Fruit fly (Drosophila melanogaster) whole organism, pupa: ENCODE data around the gene kin17.

ENCODE experiments used
- CG10348 ChIP-seq: fragments of 200-800 bp; sonication (Bioruptor generic); IDR thresholded peaks from 2 replicates; pipeline ENCODE4 v1.3.6; 2022; ENCODE audit warnings: missing biosample characterization, missing genetic modification characterization
- CG12605 ChIP-seq: fragments of 200-800 bp; sonication (Bioruptor generic); IDR thresholded peaks from 2 replicates; pipeline ENCODE4 v1.3.6; 2022; ENCODE audit warnings: missing biosample characterization, missing genetic modification characterization
- CG13204 ChIP-seq: fragments of 200-800 bp; sonication (Bioruptor generic); optimal IDR thresholded peaks from 2 replicates; lab custom pipeline; 2018; ENCODE audit warnings: missing biosample characterization, mild to moderate bottlenecking, missing genetic modification characterization, moderate library complexity
- CG14655 ChIP-seq: fragments of 200-800 bp; sonication (Bioruptor generic); optimal IDR thresholded peaks from 3 replicates; lab custom pipeline; 2017; ENCODE audit warnings: mild to moderate bottlenecking, missing biosample characterization, missing genetic modification reagents, missing genetic modification characterization
- CG15710 ChIP-seq: fragments of 200-800 bp; sonication (Bioruptor generic); optimal IDR thresholded peaks from 2 replicates; lab custom pipeline; 2018; ENCODE audit warnings: missing biosample characterization, mild to moderate bottlenecking, missing genetic modification characterization, moderate library complexity
- CG17806 ChIP-seq: fragments of 200-800 bp; sonication (Bioruptor generic); optimal IDR thresholded peaks from 2 replicates; lab custom pipeline; 2018; ENCODE audit warnings: missing biosample characterization, mild to moderate bottlenecking, missing genetic modification characterization, moderate library complexity
- CG32121 ChIP-seq: fragments of 200-800 bp; sonication (Bioruptor generic); IDR thresholded peaks from 2 replicates; pipeline ENCODE4 v1.3.6; 2022; ENCODE audit warnings: missing biosample characterization, missing genetic modification characterization
- CG34367 ChIP-seq: fragments of 200-800 bp; sonication (Bioruptor generic); optimal IDR thresholded peaks from 2 replicates; lab custom pipeline; 2018; ENCODE audit warnings: missing biosample characterization, mild to moderate bottlenecking, missing genetic modification characterization
- CG4496 ChIP-seq: fragments of 200-800 bp; sonication (Bioruptor generic); IDR thresholded peaks from 3 replicates; pipeline ENCODE4 v1.3.6; 2022; ENCODE audit warnings: missing biosample characterization, missing genetic modification characterization
- CG8159 ChIP-seq: fragments of 200-800 bp; sonication (Bioruptor generic); optimal IDR thresholded peaks from 3 replicates; lab custom pipeline; 2018; ENCODE audit warnings: missing biosample characterization, mild to moderate bottlenecking, missing genetic modification characterization, moderate library complexity
- CG8301 ChIP-seq: fragments of 200-800 bp; sonication (Bioruptor generic); optimal IDR thresholded peaks from 2 replicates; lab custom pipeline; 2018; ENCODE audit warnings: missing biosample characterization, mild to moderate bottlenecking, missing genetic modification characterization
- CG9948 ChIP-seq: fragments of 200-800 bp; sonication (Bioruptor generic); optimal IDR thresholded peaks from 2 replicates; lab custom pipeline; 2018; ENCODE audit warnings: missing biosample characterization, mild to moderate bottlenecking, missing genetic modification characterization, moderate library complexity
- D1 ChIP-seq: fragments of 200-800 bp; sonication (Bioruptor generic); optimal IDR thresholded peaks from 2 replicates; lab custom pipeline; 2018; ENCODE audit warnings: missing biosample characterization, mild to moderate bottlenecking, missing genetic modification characterization, moderate library complexity
- EcR ChIP-seq: fragments of 200-800 bp; sonication (Bioruptor generic); optimal IDR thresholded peaks from 3 replicates; lab custom pipeline; 2019; ENCODE audit warnings: missing biosample characterization, missing genetic modification characterization, mild to moderate bottlenecking, moderate library complexity, missing genetic modification reagents
- Ets98B ChIP-seq: fragments of 200-800 bp; sonication (Bioruptor generic); IDR thresholded peaks from 2 replicates; pipeline ENCODE4 v1.3.6; 2022; ENCODE audit warnings: missing biosample characterization, missing genetic modification characterization
- Pif1A ChIP-seq: fragments of 200-800 bp; sonication (Bioruptor generic); optimal IDR thresholded peaks from 3 replicates; lab custom pipeline; 2016; ENCODE audit warnings: missing biosample characterization, missing genetic modification characterization
- Pif1B ChIP-seq: fragments of 200-800 bp; sonication (Bioruptor generic); optimal IDR thresholded peaks from 3 replicates; lab custom pipeline; 2016; ENCODE audit warnings: missing biosample characterization, missing genetic modification characterization
- Snoo ChIP-seq: fragments of 200-800 bp; sonication (Bioruptor generic); optimal IDR thresholded peaks from 3 replicates; lab custom pipeline; 2017; ENCODE audit warnings: missing biosample characterization, mild to moderate bottlenecking, missing genetic modification characterization, inconsistent platforms
- fd96Ca ChIP-seq: fragments of 200-800 bp; sonication (Bioruptor generic); IDR thresholded peaks from 3 replicates; pipeline ENCODE4 v1.3.6; 2022; ENCODE audit warnings: missing biosample characterization, missing genetic modification characterization
- gl ChIP-seq: fragments of 200-800 bp; sonication (Bioruptor generic); optimal IDR thresholded peaks from 2 replicates; lab custom pipeline; 2018; ENCODE audit warnings: missing biosample characterization, mild to moderate bottlenecking, missing genetic modification characterization
- rn ChIP-seq: fragments of 200-800 bp; sonication (Bioruptor generic); IDR thresholded peaks from 2 replicates; pipeline ENCODE4 v1.3.6; 2022; ENCODE audit warnings: missing biosample characterization, missing genetic modification characterization

kin17 gene

dm6 chr3L:20356613-20357012 lies at the start of gene kin17:
Gene kin17 (plus strand): TSS chr3L:20356807.
- TF ChIP-seq CG12605 (GFP tag; lab: Robert Waterston, UW) (no peak), Pif1A (no peak), gl (tag; lab: Kevin White, UChicago) (no peak), fd96Ca (GFP tag; lab: Robert Waterston, UW) (no peak), CG8159 (no peak), CG17806 (tag; lab: Kevin White, UChicago) (no peak), CG9948 (tag; lab: Kevin White, UChicago) (no peak), CG10348 (GFP tag; lab: Robert Waterston, UW) (no peak), CG34367 (no peak), EcR (no peak), CG14655 (GFP tag; lab: Kevin White, UChicago) (no peak), Ets98B (no peak), Pif1B (no peak)

DNA sequence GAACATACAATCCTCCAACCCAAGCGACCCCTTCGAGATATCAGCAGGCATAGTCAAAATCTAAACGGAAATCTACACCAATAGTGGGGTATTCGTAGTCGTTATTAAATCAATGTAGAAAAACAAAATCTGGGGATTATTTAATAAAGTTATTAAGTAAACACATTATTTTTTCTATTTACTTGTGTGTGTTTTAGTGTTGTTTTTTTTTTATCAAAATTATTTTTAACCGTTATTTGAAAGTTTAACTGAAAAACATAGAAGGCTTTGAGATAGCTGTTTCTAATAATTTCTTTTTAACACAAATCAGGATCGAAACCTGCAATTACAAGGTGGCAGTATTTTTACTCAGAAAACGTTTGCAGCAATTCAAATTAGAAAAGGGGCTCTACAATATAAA lies 47.3 kb upstream of the kin17 start, which contains the start of gene polo:
polo (plus strand) TSS at position 301 of the 400 bp plus-strand sequence.
- TF ChIP-seq CG8159 (no peak), CG15710 (tag; lab: Kevin White, UChicago) (no peak), CG17806 (tag; lab: Kevin White, UChicago) (no peak), Snoo (tag; lab: Kevin White, UChicago) (no peak), CG4496 (GFP tag; lab: Robert Waterston, UW) (no peak), Ets98B (no peak), gl (tag; lab: Kevin White, UChicago) (no peak)
- TF ChIP-seq, all 21 proteins: peak for 0

DNA sequence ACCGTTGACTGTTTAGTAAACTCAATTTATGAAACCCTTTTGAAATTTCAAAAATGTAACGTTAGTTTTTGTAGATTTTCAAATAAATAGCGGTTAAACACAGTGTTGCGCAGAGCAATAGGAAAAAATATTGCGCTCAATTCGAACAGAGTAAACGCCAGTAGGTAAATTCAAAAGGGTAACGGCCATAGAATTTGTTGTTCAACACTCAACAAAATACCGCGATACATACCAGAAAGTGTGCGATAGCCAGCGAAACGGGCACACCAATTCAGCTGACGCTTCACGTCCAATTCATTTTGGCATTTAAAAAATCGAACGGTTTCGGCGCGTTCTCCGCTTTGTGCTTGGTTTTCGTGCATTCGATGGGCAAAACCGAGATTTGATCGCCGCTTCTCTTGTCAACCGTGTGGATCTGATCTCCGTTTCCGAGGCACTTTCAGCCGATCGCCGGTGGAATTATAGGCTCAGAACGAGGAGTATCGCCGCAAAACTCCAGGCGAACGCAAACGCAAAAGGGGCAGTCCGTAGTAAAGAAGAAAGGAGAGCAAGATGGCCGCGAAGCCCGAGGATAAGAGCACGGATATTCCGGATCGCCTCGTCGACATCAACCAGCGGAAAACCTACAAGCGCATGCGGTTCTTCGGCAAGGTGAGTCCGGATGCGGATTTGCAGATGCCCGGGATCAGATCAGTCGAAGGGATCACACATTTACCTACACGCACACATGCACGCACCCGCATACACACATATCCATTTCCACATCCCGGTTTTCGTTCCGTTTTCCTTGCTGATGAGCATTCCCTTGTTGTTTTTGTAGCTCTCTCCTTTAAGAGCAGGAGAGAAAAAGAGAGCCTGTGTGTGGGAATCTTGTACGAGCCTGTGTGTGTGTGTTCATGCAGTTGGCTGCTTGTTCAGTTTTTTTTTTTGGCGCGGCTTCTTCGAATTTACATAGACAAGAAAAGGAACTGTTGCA lies 46.6 kb upstream of the kin17 start:
- TF ChIP-seq CG15710 (tag; lab: Kevin White, UChicago) (no peak), CG12605 (GFP tag; lab: Robert Waterston, UW) (no peak), CG34367 (no peak), CG17806 (tag; lab: Kevin White, UChicago) (no peak)

DNA sequence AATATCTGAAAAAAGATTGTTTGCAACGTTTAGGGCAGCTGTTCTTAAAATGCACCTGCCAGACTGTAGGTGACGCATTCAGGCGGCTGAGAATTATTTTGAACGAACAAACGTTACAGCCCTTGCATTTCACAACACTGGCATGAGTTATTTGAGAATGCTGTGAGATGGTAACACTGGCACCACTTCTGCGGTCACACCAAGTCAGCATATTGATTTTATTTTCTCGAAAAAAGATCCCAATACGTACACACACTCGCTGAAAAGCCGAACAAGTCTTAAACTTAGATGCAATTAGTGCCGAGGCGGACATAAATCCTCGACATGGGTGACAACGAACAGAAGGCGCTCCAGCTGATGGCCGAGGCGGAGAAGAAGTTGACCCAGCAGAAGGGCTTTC lies 43.1 kb upstream of the kin17 start, which contains the start of gene alphaSnap:
alphaSnap (plus strand) TSS at position 164 of the 400 bp plus-strand sequence.
- TF ChIP-seq Pif1B (no peak), EcR (no peak), CG15710 (tag; lab: Kevin White, UChicago) (no peak), CG9948 (tag; lab: Kevin White, UChicago) (no peak), CG34367 (peak; percentile 19), rn (no peak)

dm6 chr3L:20316956-20317589 lies 39.5 kb upstream of the kin17 start, which contains the start of gene Spn77Ba:
Gene Spn77Ba (plus strand): TSS chr3L:20317190.
- TF ChIP-seq Snoo (tag; lab: Kevin White, UChicago) (no peak), CG17806 (tag; lab: Kevin White, UChicago) (no peak), Pif1B (peak; percentile 39), rn (no peak), CG8301 (tag; lab: Kevin White, UChicago) (no peak), CG15710 (tag; lab: Kevin White, UChicago) (no peak), CG34367 (peak; percentile 33), Ets98B (peak; percentile 65; the same call in 1 of the 2 replicates), CG4496 (GFP tag; lab: Robert Waterston, UW) (peak; percentile 69; the same call in 2 of the 3 replicates), CG8159 (no peak), CG12605 (GFP tag; lab: Robert Waterston, UW) (no peak; the same call in 1 of the 2 replicates), CG14655 (GFP tag; lab: Kevin White, UChicago) (no peak), EcR (peak; percentile 45), gl (tag; lab: Kevin White, UChicago) (peak; percentile 70), CG9948 (tag; lab: Kevin White, UChicago) (no peak), fd96Ca (GFP tag; lab: Robert Waterston, UW) (peak; percentile 57; the same call in 1 of the 3 replicates), D1 (no peak), CG32121 (GFP tag; lab: Robert Waterston, UW) (no peak), CG10348 (GFP tag; lab: Robert Waterston, UW) (0 out of 2 replicates have a peak, but pooled peaks have one; percentile 19), Pif1A (peak; percentile 12), CG13204 (GFP tag; lab: Kevin White, UChicago) (no peak)

dm6 chr3L:20317751-20318150 lies 38.9 kb upstream of the kin17 start:
- TF ChIP-seq CG8159, result no peak
- no peak for TF ChIP-seq rn
- no peak for TF ChIP-seq CG13204 (GFP tag; lab: Kevin White, UChicago)
- TF ChIP-seq CG4496 (GFP tag; lab: Robert Waterston, UW), result no peak
- TF ChIP-seq CG34367, result no peak
- TF ChIP-seq fd96Ca (GFP tag; lab: Robert Waterston, UW), result no peak
